Worm (Caenorhabditis elegans): ENCODE results near the gene mbf-1.

Gene mbf-1

ce11 chrIV:11526189-11526588 lies 46.0 kb upstream of the mbf-1 start:
- TF ChIP-seq nhr-85 (tag) (peak; percentile 50), swsn-7 (tag; optimal IDR thresholded peaks at IDR 0.05) (no peak)

ce11 chrIV:11524241-11524692 lies 44.1 kb upstream of the mbf-1 start, which contains the start of gene mep-1:
mep-1 (plus strand) TSS chrIV:11524642.
- no peak for TF ChIP-seq tlp-1 (tag; optimal IDR thresholded peaks at IDR 0.05)
- TF ChIP-seq lin-35 (GFP tag; optimal IDR thresholded peaks at IDR 0.05), result peak; percentile 51 to 76
- TF ChIP-seq mep-1 (tag; optimal IDR thresholded peaks at IDR 0.05), result peak; percentile 65
- TF ChIP-seq Y116A8C.19 (tag; optimal IDR thresholded peaks at IDR 0.05; ENCODE audit: borderline replicate concordance), result no peak
- peak; percentile 28 for TF ChIP-seq fkh-4 (tag; optimal IDR thresholded peaks at IDR 0.05; ENCODE audit: borderline replicate concordance)
- TF ChIP-seq egl-13 (tag; optimal IDR thresholded peaks at IDR 0.05), result peak; percentile 49
- no peak for TF ChIP-seq ztf-4 (tag; optimal IDR thresholded peaks at IDR 0.05)
- TF ChIP-seq nhr-12 (tag; optimal IDR thresholded peaks at IDR 0.05), result no peak
- peak; percentile 42 for TF ChIP-seq F16B12.6 (tag; optimal IDR thresholded peaks at IDR 0.05)
- no peak for TF ChIP-seq jun-1 (tag; optimal IDR thresholded peaks at IDR 0.05)
- TF ChIP-seq ceh-82 (tag; optimal IDR thresholded peaks at IDR 0.05), result peak; percentile 14 to 77 (median 57)
- peak; percentile 47 for TF ChIP-seq dsc-1 (tag; optimal IDR thresholded peaks at IDR 0.05)
- no peak; the same call in 1 of the 2 replicates for TF ChIP-seq mab-9 (GFP tag; IDR thresholded peaks at IDR 0.05)
- no peak for TF ChIP-seq zag-1 (tag; optimal IDR thresholded peaks at IDR 0.05)
- TF ChIP-seq efl-1 (optimal IDR thresholded peaks at IDR 0.05), result peak; percentile 60 to 62
- peak; percentile 47 to 92 for TF ChIP-seq efl-1 (GFP tag; optimal IDR thresholded peaks at IDR 0.05 in 1 of 2)
- no peak for TF ChIP-seq ceh-88 (GFP tag; IDR thresholded peaks at IDR 0.05)
- TF ChIP-seq ceh-90 (tag; optimal IDR thresholded peaks at IDR 0.05), result no peak
- peak; percentile 3 for TF ChIP-seq unc-130 (tag; optimal IDR thresholded peaks at IDR 0.05)
- TF ChIP-seq unc-86 (tag; optimal IDR thresholded peaks at IDR 0.05), result peak; percentile 52
- TF ChIP-seq fos-1 (tag; optimal IDR thresholded peaks at IDR 0.05), result peak; percentile 32
- TF ChIP-seq nhr-77 (tag; optimal IDR thresholded peaks at IDR 0.05), result peak; percentile 49
- TF ChIP-seq xbp-1 (tag; optimal IDR thresholded peaks at IDR 0.05), result peak; percentile 63
- TF ChIP-seq lir-3 (tag; optimal IDR thresholded peaks at IDR 0.05; ENCODE audit: poor library complexity), result peak; percentile 95
- no peak for TF ChIP-seq hpl-2 (GFP tag; optimal IDR thresholded peaks at IDR 0.05)
- no peak for TF ChIP-seq alr-1 (tag; optimal IDR thresholded peaks at IDR 0.05; ENCODE audit: borderline replicate concordance)
- no peak for TF ChIP-seq nhr-28 (tag; optimal IDR thresholded peaks at IDR 0.05)
- TF ChIP-seq unc-98 (GFP tag; IDR thresholded peaks at IDR 0.05), result no peak
- no peak for TF ChIP-seq blmp-1 (tag; optimal IDR thresholded peaks at IDR 0.05)
- TF ChIP-seq vab-15 (tag; optimal IDR thresholded peaks at IDR 0.05), result no peak
- TF ChIP-seq nhr-11 (tag; optimal IDR thresholded peaks at IDR 0.05), result no peak
- TF ChIP-seq zip-4 (GFP tag; optimal IDR thresholded peaks at IDR 0.05), result no peak
- no peak for TF ChIP-seq grh-1 (GFP tag; IDR thresholded peaks at IDR 0.05)
- TF ChIP-seq nhr-237 (tag; optimal IDR thresholded peaks at IDR 0.05), result no peak
- TF ChIP-seq egl-27 (tag; optimal IDR thresholded peaks at IDR 0.05), result no peak
- no peak for TF ChIP-seq elt-2 (tag; optimal IDR thresholded peaks at IDR 0.05)
- no peak for TF ChIP-seq ceh-63 (GFP tag; optimal IDR thresholded peaks at IDR 0.05)
- TF ChIP-seq nhr-90 (tag; optimal IDR thresholded peaks at IDR 0.05; ENCODE audit: poor library complexity), result peak; percentile 30
- TF ChIP-seq ama-1 (optimal IDR thresholded peaks at IDR 0.05), result peak; percentile 20
- TF ChIP-seq dpl-1 (GFP tag; optimal IDR thresholded peaks at IDR 0.05), result peak; percentile 59 to 69 (median 68)
- peak; percentile 75 for TF ChIP-seq swsn-7 (tag; optimal IDR thresholded peaks at IDR 0.05)
- TF ChIP-seq snpc-4 (tag; optimal IDR thresholded peaks at IDR 0.05), result peak; percentile 34
- TF ChIP-seq efl-3 (GFP tag; optimal IDR thresholded peaks at IDR 0.05), result no peak
- TF ChIP-seq tbx-2 (tag; optimal IDR thresholded peaks at IDR 0.05), result peak; percentile 33
- TF ChIP-seq aha-1 (tag; optimal IDR thresholded peaks at IDR 0.05), result peak; percentile 33
- TF ChIP-seq C34B4.2 (tag; optimal IDR thresholded peaks at IDR 0.05), result no peak
- TF ChIP-seq mdl-1 (tag; optimal IDR thresholded peaks at IDR 0.05), result peak in 1 of 2 experiments; percentile 32
- peak; percentile 66 for TF ChIP-seq skn-1 (tag; optimal IDR thresholded peaks at IDR 0.05)
- TF ChIP-seq pag-3 (tag; optimal IDR thresholded peaks at IDR 0.05; ENCODE audit: borderline replicate concordance, insufficient read depth), result no peak
- TF ChIP-seq ceh-8 (GFP tag; optimal IDR thresholded peaks at IDR 0.05), result no peak

All from whole organism, L1 larva.